Worm (Caenorhabditis elegans) whole organism, L2 larva: ENCODE results near the gene fbxa-24.

Source experiments
- C34F6.9 ChIP-seq: fragments of 150-350 bp; optimal IDR thresholded peaks from 2 replicates; lab custom pipeline; 2014; ENCODE audit warnings: missing biosample characterization, missing genetic modification characterization
- F13H6.1 ChIP-seq: sonication (generic microtip); optimal IDR thresholded peaks from 2 replicates; lab custom pipeline; 2016; ENCODE audit warnings: missing genetic modification characterization, missing compliant biosample characterization
- Y55F3AM.14 ChIP-seq: fragments of 200-800 bp; sonication (Bioruptor generic); optimal IDR thresholded peaks from 2 replicates; lab custom pipeline; 2018; ENCODE audit warnings: mild to moderate bottlenecking, missing genetic modification characterization, missing compliant biosample characterization
- ZK546.5 ChIP-seq: sonication (generic microtip); optimal IDR thresholded peaks from 2 replicates; lab custom pipeline; 2017; ENCODE audit warnings: missing biosample characterization, missing genetic modification characterization
- alr-1 ChIP-seq: fragments of 150-350 bp; optimal IDR thresholded peaks from 2 replicates; lab custom pipeline; 2014; ENCODE audit warnings: missing biosample characterization, missing genetic modification characterization
- aly-2 ChIP-seq: fragments of 150-350 bp; optimal IDR thresholded peaks from 2 replicates; lab custom pipeline; 2014; ENCODE audit warnings: missing biosample characterization, missing genetic modification characterization
- blmp-1 ChIP-seq: sonication (generic microtip); optimal IDR thresholded peaks from 2 replicates; lab custom pipeline; 2017; ENCODE audit warnings: missing genetic modification characterization, mild to moderate bottlenecking, missing compliant biosample characterization, antibody characterized with exemption, moderate library complexity; ENCODE audit not compliant: insufficient read depth
- ceh-16 ChIP-seq: fragments of 150-350 bp; optimal IDR thresholded peaks from 2 replicates; lab custom pipeline; 2014; ENCODE audit warnings: missing biosample characterization, missing genetic modification characterization
- ceh-82 ChIP-seq: fragments of 150-350 bp; optimal IDR thresholded peaks from 2 replicates; lab custom pipeline; 2014; ENCODE audit warnings: missing biosample characterization, missing genetic modification characterization
- crh-2 ChIP-seq: sonication (generic microtip); optimal IDR thresholded peaks from 2 replicates; lab custom pipeline; 2017; ENCODE audit warnings: missing biosample characterization, missing genetic modification characterization
- dmd-4 ChIP-seq: sonication (generic microtip); optimal IDR thresholded peaks from 2 replicates; lab custom pipeline; 2017; ENCODE audit warnings: missing biosample characterization, missing genetic modification characterization
- egl-27 ChIP-seq: sonication (generic microtip); optimal IDR thresholded peaks from 3 replicates; lab custom pipeline; 2017; ENCODE audit warnings: missing biosample characterization, missing genetic modification reagents, missing genetic modification characterization
- elt-1 ChIP-seq: fragments of 150-350 bp; optimal IDR thresholded peaks from 2 replicates; lab custom pipeline; 2014; ENCODE audit warnings: missing biosample characterization, missing genetic modification characterization
- elt-3 ChIP-seq: sonication (generic microtip); optimal IDR thresholded peaks from 2 replicates; lab custom pipeline; 2017; ENCODE audit warnings: missing biosample characterization, missing genetic modification characterization
- fos-1 ChIP-seq: fragments of 150-350 bp; optimal IDR thresholded peaks from 2 replicates; lab custom pipeline; 2014; ENCODE audit warnings: missing biosample characterization, missing genetic modification characterization
- gmeb-1 ChIP-seq: fragments of 150-350 bp; optimal IDR thresholded peaks from 2 replicates; lab custom pipeline; 2014; ENCODE audit warnings: missing biosample characterization, missing genetic modification characterization
- lin-11 ChIP-seq: fragments of 150-350 bp; sonication (generic microtip); optimal IDR thresholded peaks from 2 replicates; lab custom pipeline; 2014; ENCODE audit warnings: missing biosample characterization, missing genetic modification characterization, inconsistent platforms, mixed read lengths
- lin-13 ChIP-seq: fragments of 150-350 bp; optimal IDR thresholded peaks from 2 replicates; lab custom pipeline; 2014; ENCODE audit warnings: missing biosample characterization, missing genetic modification reagents, missing genetic modification characterization
- lin-39 ChIP-seq: fragments of 150-350 bp; optimal IDR thresholded peaks from 2 replicates; lab custom pipeline; 2014; ENCODE audit warnings: missing biosample characterization, missing genetic modification reagents, missing genetic modification characterization
- lsy-2 ChIP-seq, 2 experiments: fragments of 150-350 bp in 1 of 2; sonication (generic microtip) in 1 of 2; optimal IDR thresholded peaks; 2 replicates each; lab custom pipeline; 2014 to 2017; ENCODE audit warnings: missing biosample characterization in 2 of 2, missing genetic modification characterization in 2 of 2
- mab-5 ChIP-seq: fragments of 150-350 bp; optimal IDR thresholded peaks from 2 replicates; lab custom pipeline; 2014; ENCODE audit warnings: missing biosample characterization, missing genetic modification characterization
- mbf-1 ChIP-seq: sonication (generic microtip); optimal IDR thresholded peaks from 2 replicates; lab custom pipeline; 2017; ENCODE audit warnings: missing biosample characterization, missing genetic modification characterization
- mdl-1 ChIP-seq, 2 experiments: fragments of 150-350 bp in 1 of 2; sonication (generic microtip) in 1 of 2; optimal IDR thresholded peaks; 2 replicates each; lab custom pipeline; 2017; ENCODE audit warnings: missing biosample characterization in 2 of 2, missing genetic modification characterization in 2 of 2
- nhr-10 ChIP-seq: sonication (generic microtip); optimal IDR thresholded peaks from 2 replicates; lab custom pipeline; 2017; ENCODE audit warnings: missing biosample characterization, missing genetic modification characterization
- nhr-11 ChIP-seq: fragments of 150-350 bp; optimal IDR thresholded peaks from 2 replicates; lab custom pipeline; 2014; ENCODE audit warnings: missing biosample characterization, missing genetic modification characterization
- nhr-12 ChIP-seq: fragments of 150-350 bp; optimal IDR thresholded peaks from 2 replicates; lab custom pipeline; 2014; ENCODE audit warnings: missing biosample characterization, missing genetic modification characterization
- nhr-129 ChIP-seq: fragments of 150-350 bp; optimal IDR thresholded peaks from 2 replicates; lab custom pipeline; 2014; ENCODE audit warnings: missing biosample characterization, missing genetic modification characterization
- nhr-21 ChIP-seq: fragments of 150-350 bp; optimal IDR thresholded peaks from 2 replicates; lab custom pipeline; 2014; ENCODE audit warnings: missing biosample characterization, missing genetic modification characterization
- nhr-23 ChIP-seq: fragments of 150-350 bp; optimal IDR thresholded peaks from 2 replicates; lab custom pipeline; 2014; ENCODE audit warnings: missing biosample characterization, missing genetic modification reagents, missing genetic modification characterization
- nhr-237 ChIP-seq: fragments of 150-350 bp; optimal IDR thresholded peaks from 2 replicates; lab custom pipeline; 2014; ENCODE audit warnings: missing biosample characterization, missing genetic modification characterization
- nhr-25 ChIP-seq: fragments of 150-350 bp; sonication (generic microtip); optimal IDR thresholded peaks from 3 replicates; lab custom pipeline; 2014; ENCODE audit warnings: missing biosample characterization, missing genetic modification characterization
- nhr-6 ChIP-seq: fragments of 150-350 bp; optimal IDR thresholded peaks from 2 replicates; lab custom pipeline; 2014; ENCODE audit warnings: missing biosample characterization, missing genetic modification characterization
- nhr-77 ChIP-seq: fragments of 150-350 bp; optimal IDR thresholded peaks from 2 replicates; lab custom pipeline; 2014; ENCODE audit warnings: missing biosample characterization, missing genetic modification characterization
- peb-1 ChIP-seq: fragments of 150-350 bp; optimal IDR thresholded peaks from 2 replicates; lab custom pipeline; 2014; ENCODE audit warnings: missing biosample characterization, missing genetic modification characterization
- sem-4 ChIP-seq: fragments of 150-350 bp; optimal IDR thresholded peaks from 2 replicates; lab custom pipeline; 2014; ENCODE audit warnings: missing biosample characterization, missing genetic modification reagents, missing genetic modification characterization
- skn-1 ChIP-seq: sonication (generic microtip); optimal IDR thresholded peaks from 2 replicates; lab custom pipeline; 2017; ENCODE audit warnings: missing biosample characterization, missing genetic modification characterization
- sma-3 ChIP-seq: sonication (generic microtip); optimal IDR thresholded peaks from 2 replicates; lab custom pipeline; 2016; ENCODE audit warnings: missing genetic modification reagents, missing genetic modification characterization, missing compliant biosample characterization
- sma-9 ChIP-seq, 2 experiments: fragments of 150-350 bp in 1 of 2; sonication (generic microtip) in 1 of 2; optimal IDR thresholded peaks; 2 replicates each; lab custom pipeline; 2014 to 2016; ENCODE audit warnings: missing genetic modification characterization in 2 of 2, mild to moderate bottlenecking in 1 of 2, missing biosample characterization in 1 of 2, missing compliant biosample characterization in 1 of 2, missing genetic modification reagents in 1 of 2, moderate library complexity in 1 of 2
- snpc-4 ChIP-seq: fragments of 150-350 bp; optimal IDR thresholded peaks from 2 replicates; lab custom pipeline; 2014; ENCODE audit warnings: missing biosample characterization, missing genetic modification characterization
- unc-55 ChIP-seq: fragments of 150-350 bp; sonication (generic microtip); optimal IDR thresholded peaks from 3 replicates; lab custom pipeline; 2014; ENCODE audit warnings: missing biosample characterization, missing genetic modification reagents, missing genetic modification characterization
- unc-62 ChIP-seq: fragments of 150-350 bp; optimal IDR thresholded peaks from 2 replicates; lab custom pipeline; 2014; ENCODE audit warnings: missing biosample characterization, missing genetic modification reagents, missing genetic modification characterization
- zag-1 ChIP-seq: fragments of 150-350 bp; optimal IDR thresholded peaks from 2 replicates; lab custom pipeline; 2014; ENCODE audit warnings: missing biosample characterization, missing genetic modification characterization
- ztf-1 ChIP-seq: fragments of 200-800 bp; sonication (Bioruptor generic); conservative IDR thresholded peaks from 2 replicates; pipeline ENCODE4 v1.3.6; 2022; ENCODE audit warnings: missing genetic modification characterization, missing compliant biosample characterization
- ztf-11 ChIP-seq: sonication (generic microtip); optimal IDR thresholded peaks from 2 replicates; lab custom pipeline; 2017; ENCODE audit warnings: missing biosample characterization, missing genetic modification characterization
- ztf-4 ChIP-seq: fragments of 150-350 bp; optimal IDR thresholded peaks from 2 replicates; lab custom pipeline; 2014; ENCODE audit warnings: missing biosample characterization, missing genetic modification characterization

fbxa-24 gene

ce11 chrII:3808104-3808503 is 8.2 kb upstream of the fbxa-24 start, which contains the start of gene F54D10.5 (continued):
- TF ChIP-seq sem-4 (peak; percentile 74), nhr-10 (tag; lab: Kevin White, UChicago) (peak; percentile 4), C34F6.9 (tag; lab: Kevin White, UChicago) (peak; percentile 67), crh-2 (peak; percentile 83), mdl-1 (tag; optimal IDR thresholded peaks at IDR 0.05; lab: Kevin White, UChicago) (no peak), lin-11 (tag; lab: Kevin White, UChicago) (peak; percentile 70), nhr-11 (tag; lab: Kevin White, UChicago) (no peak), dmd-4 (tag; lab: Kevin White, UChicago) (no peak), sma-9 (GFP tag; optimal IDR thresholded peaks at IDR 0.05; lab: Kevin White, UChicago) (peak; percentile 84), sma-9 (tag; optimal IDR thresholded peaks at IDR 0.05; lab: Kevin White, UChicago) (no peak), lin-39 (no peak)

DNA sequence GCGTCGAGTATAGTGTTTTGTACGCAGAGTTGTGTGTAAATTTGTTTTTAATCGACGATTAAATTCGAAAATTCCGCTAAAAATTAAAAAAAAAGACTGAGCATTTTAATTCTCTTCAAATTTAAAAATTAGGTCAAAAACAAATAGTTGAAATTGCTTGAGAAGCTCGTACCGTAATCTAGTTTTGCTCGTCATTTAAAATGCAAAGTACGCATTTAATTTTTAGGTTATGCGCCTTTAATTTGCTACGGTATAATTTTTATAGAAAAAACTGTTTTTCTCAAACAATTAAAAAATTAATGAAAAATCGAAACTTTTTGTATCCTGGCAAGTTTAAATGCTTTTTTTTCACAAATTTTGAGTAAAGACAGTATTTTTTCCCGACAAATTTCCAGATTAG is 7.7 kb upstream of the fbxa-24 start:
- TF ChIP-seq fos-1 (tag; lab: Kevin White, UChicago) (no peak), zag-1 (tag; lab: Kevin White, UChicago) (no peak), sma-9 (GFP tag; optimal IDR thresholded peaks at IDR 0.05; lab: Kevin White, UChicago) (no peak), sma-9 (tag; optimal IDR thresholded peaks at IDR 0.05; lab: Kevin White, UChicago) (no peak), sem-4 (no peak), nhr-25 (tag; lab: Kevin White, UChicago) (no peak), lin-13 (GFP tag; lab: Kevin White, UChicago) (no peak), F13H6.1 (tag; lab: Kevin White, UChicago) (no peak), ztf-11 (tag; lab: Kevin White, UChicago) (no peak), ztf-4 (tag; lab: Kevin White, UChicago) (no peak), nhr-23 (tag; lab: Kevin White, UChicago) (no peak), C34F6.9 (tag; lab: Kevin White, UChicago) (no peak), peb-1 (tag; lab: Kevin White, UChicago) (no peak), nhr-6 (tag; lab: Kevin White, UChicago) (no peak), mbf-1 (tag; lab: Kevin White, UChicago) (no peak), unc-62 (GFP tag; lab: Kevin White, UChicago) (no peak)

- TF ChIP-seq nhr-10 (tag; lab: Kevin White, UChicago) (no peak), aly-2 (tag; lab: Kevin White, UChicago) (no peak), ztf-11 (tag; lab: Kevin White, UChicago) (no peak), dmd-4 (tag; lab: Kevin White, UChicago) (no peak), unc-62 (GFP tag; lab: Kevin White, UChicago) (no peak), sma-9 (GFP tag; optimal IDR thresholded peaks at IDR 0.05; lab: Kevin White, UChicago) (peak; percentile 10), sma-9 (tag; optimal IDR thresholded peaks at IDR 0.05; lab: Kevin White, UChicago) (no peak), skn-1 (tag; lab: Kevin White, UChicago) (no peak), nhr-237 (tag; lab: Kevin White, UChicago) (no peak), nhr-12 (no peak), nhr-129 (tag; lab: Kevin White, UChicago) (no peak), lin-11 (tag; lab: Kevin White, UChicago) (no peak), fos-1 (tag; lab: Kevin White, UChicago) (peak; percentile 44), crh-2 (peak; percentile 61), unc-55 (GFP tag; lab: Kevin White, UChicago) (peak; percentile 40), elt-1 (no peak), peb-1 (tag; lab: Kevin White, UChicago) (no peak), lin-13 (GFP tag; lab: Kevin White, UChicago) (peak; percentile 39), nhr-77 (tag; lab: Kevin White, UChicago) (no peak), nhr-21 (tag; lab: Kevin White, UChicago) (no peak), ZK546.5 (no peak), sem-4 (no peak), ztf-4 (tag; lab: Kevin White, UChicago) (no peak), ceh-82 (no peak), mbf-1 (tag; lab: Kevin White, UChicago) (no peak), lsy-2 (tag; optimal IDR thresholded peaks at IDR 0.05; lab: Kevin White, UChicago) (peak in 1 of 2 experiments; percentile 59), ceh-16 (tag; lab: Kevin White, UChicago) (no peak), elt-3 (tag; lab: Kevin White, UChicago) (no peak), nhr-11 (tag; lab: Kevin White, UChicago) (no peak), lin-39 (no peak), sma-3 (GFP tag; lab: Kevin White, UChicago) (peak; percentile 23), nhr-6 (tag; lab: Kevin White, UChicago) (no peak), gmeb-1 (tag; lab: Kevin White, UChicago) (peak; percentile 40), nhr-25 (tag; lab: Kevin White, UChicago) (no peak), F13H6.1 (tag; lab: Kevin White, UChicago) (peak; percentile 70), C34F6.9 (tag; lab: Kevin White, UChicago) (peak; percentile 68), blmp-1 (tag; lab: Kevin White, UChicago) (no peak), snpc-4 (tag; lab: Kevin White, UChicago) (no peak), alr-1 (no peak), nhr-23 (tag; lab: Kevin White, UChicago) (no peak), mdl-1 (tag; optimal IDR thresholded peaks at IDR 0.05; lab: Kevin White, UChicago) (no peak), egl-27 (no peak), mab-5 (tag; lab: Kevin White, UChicago) (no peak), ztf-1 (no peak), Y55F3AM.14 (GFP tag; lab: Kevin White, UChicago) (no peak)
Measured at ce11 chrII:3810550-3810949, 5.8 kb upstream of the fbxa-24 start.
